Worm (Caenorhabditis elegans) whole organism, L4 larva: Measurements from ENCODE around the gene rop-1.

Experiments
- ZK546.5 ChIP-seq, 2 experiments: sonication (generic microtip); optimal IDR thresholded peaks; 2 replicates each; lab custom pipeline; 2017; ENCODE audit warnings: missing biosample characterization in 2 of 2, missing genetic modification characterization in 2 of 2
- aha-1 ChIP-seq: fragments of 150-350 bp; peaks from one replicate; lab custom pipeline; 2014; ENCODE audit warnings: missing biosample characterization, missing genetic modification characterization
- ama-1 ChIP-seq: fragments of 150-350 bp; optimal IDR thresholded peaks from 2 replicates; lab custom pipeline; 2014; ENCODE audit warnings: inconsistent platforms, mixed read lengths
- ces-1 ChIP-seq: fragments of 150-350 bp; sonication (generic microtip); optimal IDR thresholded peaks from 4 replicates; lab custom pipeline; 2014; ENCODE audit warnings: missing biosample characterization, missing genetic modification reagents, missing genetic modification characterization
- lin-15B ChIP-seq: fragments of 150-350 bp; sonication (generic microtip); optimal IDR thresholded peaks from 3 replicates; lab custom pipeline; 2014; ENCODE audit warnings: missing biosample characterization, missing genetic modification characterization
- lin-38 ChIP-seq: fragments of 200-800 bp; sonication (Bioruptor generic); IDR thresholded peaks from 2 replicates; pipeline ENCODE4 v1.3.6; 2022; ENCODE audit warnings: missing genetic modification reagents, missing genetic modification characterization, missing compliant biosample characterization
- nhr-76 ChIP-seq: fragments of 150-350 bp; optimal IDR thresholded peaks from 2 replicates; lab custom pipeline; 2014; ENCODE audit warnings: missing biosample characterization, missing genetic modification characterization
- snpc-4 ChIP-seq: fragments of 150-350 bp; optimal IDR thresholded peaks from 2 replicates; lab custom pipeline; 2014; ENCODE audit warnings: missing biosample characterization, missing genetic modification characterization
- unc-130 ChIP-seq: sonication (generic microtip); optimal IDR thresholded peaks from 2 replicates; lab custom pipeline; 2016; ENCODE audit warnings: missing genetic modification reagents, missing genetic modification characterization, missing compliant biosample characterization
- zag-1 ChIP-seq: fragments of 150-350 bp; optimal IDR thresholded peaks from 2 replicates; lab custom pipeline; 2014; ENCODE audit warnings: missing biosample characterization, missing genetic modification characterization

DNA sequence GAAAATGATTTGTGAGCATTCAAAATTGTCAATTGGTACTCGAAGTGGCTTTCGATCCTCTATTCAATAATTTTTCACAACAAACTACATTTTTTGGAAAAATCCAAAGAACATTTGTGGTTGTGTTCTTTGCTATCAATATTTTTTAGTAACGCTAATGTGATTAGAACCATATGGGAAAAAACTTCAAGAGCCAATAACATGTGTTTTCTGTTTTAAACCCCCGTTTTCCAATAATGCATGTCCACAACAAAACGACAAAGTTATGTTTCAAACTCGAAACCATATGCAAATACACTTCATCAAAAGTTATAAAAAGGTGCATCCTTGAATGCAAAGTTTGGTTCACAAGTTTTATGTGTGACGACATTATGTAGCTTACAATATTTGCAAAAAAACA lies 31.0 kb upstream of the rop-1 start:
- TF ChIP-seq nhr-76 (tag; lab: Kevin White, UChicago) (no peak), ama-1 (no peak), aha-1 (no peak), zag-1 (no peak), lin-15B (tag; lab: Kevin White, UChicago) (no peak), snpc-4 (tag; lab: Kevin White, UChicago) (no peak), ces-1 (no peak), unc-130 (GFP tag; lab: Kevin White, UChicago) (no peak), ZK546.5 (tag; optimal IDR thresholded peaks at IDR 0.05; lab: Kevin White, UChicago) (no peak), lin-38 (no peak)
